Worm (Caenorhabditis elegans): ENCODE measurements around the gene dhhc-9.

The dhhc-9 gene

DNA sequence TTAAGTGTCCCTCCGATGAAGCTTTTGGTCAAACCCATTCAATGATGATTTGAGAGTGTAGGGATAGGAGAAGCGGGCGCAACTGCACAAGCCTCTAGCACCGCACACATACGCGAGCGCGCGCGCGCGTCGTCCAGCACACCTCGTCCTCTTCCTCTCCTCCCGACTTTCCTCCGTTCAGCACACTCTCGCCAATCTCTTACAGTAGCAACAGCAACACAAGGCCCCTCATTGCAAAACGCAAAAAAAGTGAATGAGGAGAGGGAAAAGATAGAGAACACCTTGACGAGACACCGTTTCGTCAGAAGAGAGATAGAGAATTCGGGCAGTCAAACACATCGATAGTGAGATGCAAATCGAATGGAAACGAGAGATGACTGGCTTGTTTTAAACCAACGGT, 30.6 kb upstream of the dhhc-9 start (continued):
- TF ChIP-seq rnt-1 (tag; optimal IDR thresholded peaks at IDR 0.05) (peak; percentile 52), aly-2 (tag; optimal IDR thresholded peaks at IDR 0.05) (no peak), mdl-1 (tag; optimal IDR thresholded peaks at IDR 0.05) (peak in 1 of 2 experiments; percentile 31), nhr-11 (tag; optimal IDR thresholded peaks at IDR 0.05) (no peak), pax-3 (tag; optimal IDR thresholded peaks at IDR 0.05) (no peak), nhr-85 (tag) (no peak), C16A3.4 (tag; optimal IDR thresholded peaks at IDR 0.05) (no peak), lin-14 (GFP tag; optimal IDR thresholded peaks at IDR 0.05) (peak; percentile 93), Y116A8C.19 (tag; optimal IDR thresholded peaks at IDR 0.05; ENCODE audit: borderline replicate concordance) (no peak), grh-1 (GFP tag; IDR thresholded peaks at IDR 0.05) (no peak), C04F5.9 (tag; optimal IDR thresholded peaks at IDR 0.05) (no peak), ztf-4 (tag; optimal IDR thresholded peaks at IDR 0.05) (no peak), zip-4 (GFP tag; optimal IDR thresholded peaks at IDR 0.05) (no peak), nhr-20 (tag; optimal IDR thresholded peaks at IDR 0.05) (peak; percentile 52), efl-1 (optimal IDR thresholded peaks at IDR 0.05) (no peak), efl-1 (GFP tag; optimal IDR thresholded peaks at IDR 0.05 in 1 of 2) (no peak), ces-1 (GFP tag; optimal IDR thresholded peaks at IDR 0.05) (no peak), nhr-47 (tag; optimal IDR thresholded peaks at IDR 0.05) (peak; percentile 30), ama-1 (optimal IDR thresholded peaks at IDR 0.05) (no peak), lir-3 (tag; optimal IDR thresholded peaks at IDR 0.05; ENCODE audit: poor library complexity) (no peak), fkh-10 (GFP tag; optimal IDR thresholded peaks at IDR 0.05) (no peak), hpl-2 (GFP tag; optimal IDR thresholded peaks at IDR 0.05) (no peak), nhr-76 (tag; optimal IDR thresholded peaks at IDR 0.05) (no peak), sup-37 (GFP tag; optimal IDR thresholded peaks at IDR 0.05) (no peak), mef-2 (tag; optimal IDR thresholded peaks at IDR 0.05) (no peak), unc-86 (tag; optimal IDR thresholded peaks at IDR 0.05) (no peak), blmp-1 (tag; optimal IDR thresholded peaks at IDR 0.05) (peak; percentile 95), C34B4.2 (tag; optimal IDR thresholded peaks at IDR 0.05) (no peak), ztf-11 (tag; optimal IDR thresholded peaks at IDR 0.05) (no peak), lin-13 (GFP tag; optimal IDR thresholded peaks at IDR 0.05) (no peak), ceh-82 (tag; optimal IDR thresholded peaks at IDR 0.05) (peak; percentile 4 to 41 (median 25)), ets-5 (GFP tag; IDR thresholded peaks at IDR 0.05) (no peak), pag-3 (tag; optimal IDR thresholded peaks at IDR 0.05; ENCODE audit: borderline replicate concordance, insufficient read depth) (no peak), nhr-90 (tag; optimal IDR thresholded peaks at IDR 0.05; ENCODE audit: poor library complexity) (no peak), isw-1 (GFP tag; IDR thresholded peaks at IDR 0.05) (no peak), fos-1 (tag; optimal IDR thresholded peaks at IDR 0.05) (no peak), ceh-63 (GFP tag; optimal IDR thresholded peaks at IDR 0.05) (no peak), egl-27 (tag; optimal IDR thresholded peaks at IDR 0.05) (peak in 1 of 2 experiments; percentile 7), irx-1 (tag; optimal IDR thresholded peaks at IDR 0.05) (peak; percentile 27), lin-35 (GFP tag; optimal IDR thresholded peaks at IDR 0.05) (peak in 1 of 2 experiments; percentile 48), lin-15B (tag; optimal IDR thresholded peaks at IDR 0.05) (no peak), vab-15 (tag; optimal IDR thresholded peaks at IDR 0.05) (no peak), egl-13 (tag; optimal IDR thresholded peaks at IDR 0.05) (no peak)

DNA sequence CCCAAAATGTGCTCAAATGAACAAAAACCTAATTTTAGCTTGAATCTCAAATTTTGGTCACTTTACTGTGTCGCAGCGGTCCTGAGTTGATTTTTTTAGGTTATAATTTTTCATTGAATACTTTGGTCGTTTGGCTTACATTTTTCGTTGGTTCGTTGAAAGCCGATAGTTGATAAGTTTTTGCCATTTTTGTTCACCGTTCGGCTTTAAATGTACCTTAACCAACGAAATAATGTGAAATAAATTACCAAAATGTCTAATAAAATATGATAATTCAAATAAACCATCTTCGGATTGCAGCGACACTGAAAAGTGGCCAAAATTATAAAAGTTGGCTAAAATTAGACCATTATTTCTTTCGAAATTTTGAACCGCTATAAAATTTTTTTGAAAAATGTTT, 28.5 kb upstream of the dhhc-9 start:
- TF ChIP-seq sptf-1 (tag; optimal IDR thresholded peaks at IDR 0.05) (no peak), nhr-71 (tag; optimal IDR thresholded peaks at IDR 0.05) (no peak), nhr-28 (tag; optimal IDR thresholded peaks at IDR 0.05) (no peak), lin-14 (GFP tag; optimal IDR thresholded peaks at IDR 0.05) (no peak), lin-13 (GFP tag; optimal IDR thresholded peaks at IDR 0.05) (no peak), sox-4 (tag; optimal IDR thresholded peaks at IDR 0.05) (no peak), unc-86 (tag; optimal IDR thresholded peaks at IDR 0.05) (no peak), sup-37 (GFP tag; optimal IDR thresholded peaks at IDR 0.05) (no peak)
